Fruit fly (Drosophila melanogaster) whole organism, embryonic: ENCODE measurements around the gene CG15153.
A peak's percentile ranks its signal among the peaks of the same experiment; 100 is the strongest.

ENCODE experiments used
- Antp ChIP-seq: fragments of 200-800 bp; sonication (Bioruptor generic); optimal IDR thresholded peaks from 3 replicates; lab custom pipeline; 2016; ENCODE audit warnings: missing biosample characterization, missing genetic modification characterization
- Bgb ChIP-seq: fragments of 200-800 bp; sonication (Bioruptor generic); IDR thresholded peaks from 2 replicates; pipeline ENCODE4 v1.3.6; 2022; ENCODE audit warnings: missing biosample characterization, missing genetic modification characterization; ENCODE audit not compliant: partially characterized antibody
- Blimp-1 ChIP-seq: fragments of 200-800 bp; sonication (Bioruptor generic); optimal IDR thresholded peaks from 3 replicates; lab custom pipeline; 2018; ENCODE audit warnings: missing biosample characterization, missing genetic modification characterization, mild to moderate bottlenecking, moderate library complexity, missing genetic modification reagents
- CG10565 ChIP-seq: fragments of 200-800 bp; sonication (Bioruptor generic); optimal IDR thresholded peaks from 3 replicates; lab custom pipeline; 2016; ENCODE audit warnings: missing biosample characterization, mild to moderate bottlenecking, missing genetic modification characterization
- CG11504 ChIP-seq: fragments of 200-800 bp; sonication (Bioruptor generic); optimal IDR thresholded peaks from 3 replicates; lab custom pipeline; 2019; ENCODE audit warnings: missing biosample characterization, mild to moderate bottlenecking, missing genetic modification characterization, moderate library complexity
- CG12744 ChIP-seq: fragments of 200-800 bp; sonication (Bioruptor generic); optimal IDR thresholded peaks from 2 replicates; lab custom pipeline; 2016; ENCODE audit warnings: missing biosample characterization, missing genetic modification characterization
- CG13296 ChIP-seq: fragments of 200-800 bp; sonication (Bioruptor generic); optimal IDR thresholded peaks from 3 replicates; lab custom pipeline; 2018; ENCODE audit warnings: missing biosample characterization, mild to moderate bottlenecking, missing genetic modification characterization
- CG13424 ChIP-seq: fragments of 200-800 bp; sonication (Bioruptor generic); optimal IDR thresholded peaks from 2 replicates; lab custom pipeline; 2019; ENCODE audit warnings: missing biosample characterization, mild to moderate bottlenecking, missing genetic modification characterization, moderate library complexity
- CG15269 ChIP-seq: fragments of 200-800 bp; sonication (Bioruptor generic); optimal IDR thresholded peaks from 2 replicates; lab custom pipeline; 2018; ENCODE audit warnings: missing biosample characterization, mild to moderate bottlenecking, missing genetic modification characterization, moderate library complexity
- CG18599 ChIP-seq: fragments of 200-800 bp; sonication (Bioruptor generic); optimal IDR thresholded peaks from 3 replicates; lab custom pipeline; 2017; ENCODE audit warnings: missing biosample characterization, missing genetic modification characterization, mild to moderate bottlenecking, moderate library complexity, missing genetic modification reagents
- CG2678 ChIP-seq: fragments of 200-800 bp; sonication (Bioruptor generic); optimal IDR thresholded peaks from 3 replicates; lab custom pipeline; 2019; ENCODE audit warnings: missing biosample characterization, mild to moderate bottlenecking, missing genetic modification characterization, moderate library complexity
- CG30431 ChIP-seq: fragments of 200-800 bp; sonication (Bioruptor generic); optimal IDR thresholded peaks from 2 replicates; lab custom pipeline; 2017; ENCODE audit warnings: missing biosample characterization, missing genetic modification characterization
- CG34376 ChIP-seq: fragments of 200-800 bp; sonication (Bioruptor generic); optimal IDR thresholded peaks from 2 replicates; lab custom pipeline; 2018; ENCODE audit warnings: missing biosample characterization, mild to moderate bottlenecking, missing genetic modification characterization
- CG7271 ChIP-seq: fragments of 200-800 bp; sonication (Bioruptor generic); optimal IDR thresholded peaks from 2 replicates; lab custom pipeline; 2018; ENCODE audit warnings: missing biosample characterization, mild to moderate bottlenecking, missing genetic modification characterization, moderate library complexity
- CG7745 ChIP-seq: fragments of 200-800 bp; sonication (Bioruptor generic); optimal IDR thresholded peaks from 2 replicates; lab custom pipeline; 2018; ENCODE audit warnings: missing biosample characterization, mild to moderate bottlenecking, missing genetic modification characterization, moderate library complexity
- CG8290 ChIP-seq, 3 experiments: fragments of 200-800 bp; sonication (Bioruptor generic); optimal IDR thresholded peaks; 2 replicates each; lab custom pipeline; 2016 to 2019; ENCODE audit warnings: missing biosample characterization in 3 of 3, missing genetic modification characterization in 3 of 3, mild to moderate bottlenecking in 2 of 3, moderate library complexity in 1 of 3
- CG8478 ChIP-seq: fragments of >200 bp; optimal IDR thresholded peaks from 2 replicates; lab custom pipeline; 2018
- CG9215 ChIP-seq: fragments of 200-800 bp; sonication (Bioruptor generic); IDR thresholded peaks from 2 replicates; pipeline ENCODE4 v1.3.6; 2022; ENCODE audit warnings: missing biosample characterization, missing genetic modification characterization
- CG9817 ChIP-seq: fragments of 200-800 bp; sonication (Bioruptor generic); optimal IDR thresholded peaks from 2 replicates; lab custom pipeline; 2018; ENCODE audit warnings: missing biosample characterization, mild to moderate bottlenecking, missing genetic modification characterization, moderate library complexity
- Dek ChIP-seq: fragments of 200-800 bp; sonication (Bioruptor generic); optimal IDR thresholded peaks from 3 replicates; lab custom pipeline; 2019; ENCODE audit warnings: missing biosample characterization, mild to moderate bottlenecking, missing genetic modification characterization, moderate library complexity
- Dref ChIP-seq: fragments of 200-800 bp; sonication (Bioruptor generic); IDR thresholded peaks from 2 replicates; pipeline ENCODE4 v1.3.6; 2022; ENCODE audit warnings: missing biosample characterization, missing genetic modification characterization
- E2f1 ChIP-seq: fragments of 200-800 bp; sonication (Bioruptor generic); IDR thresholded peaks from 2 replicates; pipeline ENCODE4 v1.3.6; 2022; ENCODE audit warnings: missing biosample characterization, missing genetic modification characterization
- Hmr ChIP-seq: fragments of 200-800 bp; sonication (Bioruptor generic); optimal IDR thresholded peaks from 3 replicates; lab custom pipeline; 2017; ENCODE audit warnings: mild to moderate bottlenecking, missing biosample characterization, missing genetic modification reagents, missing genetic modification characterization
- Max ChIP-seq: fragments of 200-800 bp; sonication (Bioruptor generic); optimal IDR thresholded peaks from 2 replicates; lab custom pipeline; 2016; ENCODE audit warnings: missing biosample characterization, mild to moderate bottlenecking, missing genetic modification characterization
- Meics ChIP-seq: fragments of 200-800 bp; sonication (Bioruptor generic); optimal IDR thresholded peaks from 2 replicates; lab custom pipeline; 2017; ENCODE audit warnings: missing biosample characterization, mild to moderate bottlenecking, missing genetic modification characterization
- Poxn ChIP-seq: fragments of 200-800 bp; sonication (Bioruptor generic); IDR thresholded peaks from 2 replicates; pipeline ENCODE4 v1.3.6; 2022; ENCODE audit warnings: missing biosample characterization, missing genetic modification characterization
- Ptx1 ChIP-seq: fragments of 200-800 bp; sonication (Bioruptor generic); IDR thresholded peaks from 2 replicates; pipeline ENCODE4 v1.3.6; 2022; ENCODE audit warnings: missing biosample characterization, missing genetic modification characterization
- Spps ChIP-seq: fragments of 200-800 bp; sonication (Bioruptor generic); optimal IDR thresholded peaks from 2 replicates; lab custom pipeline; 2018; ENCODE audit warnings: missing biosample characterization, mild to moderate bottlenecking, missing genetic modification characterization
- Stat92E ChIP-seq, 3 experiments: fragments of >200 bp in 2 of 3; fragments of 200-800 bp in 1 of 3; sonication (Bioruptor generic) in 1 of 3; optimal IDR thresholded peaks; 2 replicates each; lab custom pipeline; 2017 to 2019; ENCODE audit warnings: missing biosample characterization in 3 of 3, missing genetic modification characterization in 3 of 3, mild to moderate bottlenecking in 1 of 3, moderate library complexity in 1 of 3
- az2 ChIP-seq: fragments of 200-800 bp; sonication (Bioruptor generic); optimal IDR thresholded peaks from 3 replicates; lab custom pipeline; 2016; ENCODE audit warnings: missing biosample characterization, missing genetic modification characterization
- dimm ChIP-seq: fragments of 200-800 bp; sonication (Bioruptor generic); IDR thresholded peaks from 2 replicates; pipeline ENCODE4 v1.3.6; 2022; ENCODE audit warnings: missing biosample characterization, missing genetic modification characterization
- dysf ChIP-seq: fragments of 200-800 bp; sonication (Bioruptor generic); IDR thresholded peaks from 3 replicates; pipeline ENCODE4 v1.3.6; 2022; ENCODE audit warnings: missing biosample characterization, missing genetic modification characterization
- esg ChIP-seq: fragments of 200-800 bp; sonication (Bioruptor generic); conservative IDR thresholded peaks from 2 replicates; pipeline ENCODE4 v1.3.6; 2022; ENCODE audit warnings: missing biosample characterization, missing genetic modification characterization
- exex ChIP-seq: fragments of 200-800 bp; sonication (Bioruptor generic); optimal IDR thresholded peaks from 4 replicates; lab custom pipeline; 2018; ENCODE audit warnings: missing biosample characterization, mild to moderate bottlenecking, missing genetic modification characterization, moderate library complexity
- hb ChIP-seq: fragments of 200-800 bp; sonication (Bioruptor generic); IDR thresholded peaks from 3 replicates; pipeline ENCODE4 v1.3.6; 2022; ENCODE audit warnings: missing biosample characterization, missing genetic modification characterization; ENCODE audit not compliant: partially characterized antibody
- hth ChIP-seq: fragments of >200 bp; optimal IDR thresholded peaks from 2 replicates; lab custom pipeline; 2017; ENCODE audit warnings: inconsistent platforms
- jing ChIP-seq: fragments of 200-800 bp; sonication (Bioruptor generic); optimal IDR thresholded peaks from 2 replicates; lab custom pipeline; 2018; ENCODE audit warnings: missing biosample characterization, mild to moderate bottlenecking, missing genetic modification characterization
- lab ChIP-seq: fragments of 200-800 bp; sonication (Bioruptor generic); optimal IDR thresholded peaks from 3 replicates; lab custom pipeline; 2017; ENCODE audit warnings: missing biosample characterization, missing genetic modification characterization, mild to moderate bottlenecking, moderate library complexity, missing genetic modification reagents
- lbe ChIP-seq: fragments of 200-800 bp; sonication (Bioruptor generic); optimal IDR thresholded peaks from 2 replicates; lab custom pipeline; 2016; ENCODE audit warnings: missing biosample characterization, mild to moderate bottlenecking, missing genetic modification characterization
- mirr ChIP-seq: fragments of 200-800 bp; sonication (Bioruptor generic); optimal IDR thresholded peaks from 3 replicates; lab custom pipeline; 2018; ENCODE audit warnings: missing biosample characterization, mild to moderate bottlenecking, missing genetic modification characterization
- pan ChIP-seq, 4 experiments: fragments of >200 bp in 3 of 4; fragments of 200-800 bp in 1 of 4; sonication (Bioruptor generic) in 1 of 4; optimal IDR thresholded peaks in 3 of 4; IDR thresholded peaks in 1 of 4; 2 replicates each; pipeline versions ENCODE4 v1.3.6 to Lab custom; 2017 to 2022; ENCODE audit warnings: missing biosample characterization in 2 of 4, missing genetic modification characterization in 2 of 4, mixed read lengths in 1 of 4
- repo ChIP-seq: fragments of 200-800 bp; sonication (Bioruptor generic); optimal IDR thresholded peaks from 2 replicates; lab custom pipeline; 2016; ENCODE audit warnings: missing biosample characterization, missing genetic modification characterization
- sens ChIP-seq: fragments of 200-800 bp; sonication (Bioruptor generic); peaks from one replicate; lab custom pipeline; 2016; ENCODE audit warnings: missing biosample characterization, missing genetic modification characterization
- sna ChIP-seq: fragments of 200-800 bp; sonication (Bioruptor generic); IDR thresholded peaks from 2 replicates; pipeline ENCODE4 v1.3.6; 2022; ENCODE audit warnings: missing biosample characterization, missing genetic modification characterization; ENCODE audit not compliant: partially characterized antibody
- sob ChIP-seq: fragments of 200-800 bp; sonication (Bioruptor generic); IDR thresholded peaks from 2 replicates; pipeline ENCODE4 v1.3.6; 2022; ENCODE audit warnings: missing biosample characterization, missing genetic modification characterization
- sug ChIP-seq: fragments of 200-800 bp; optimal IDR thresholded peaks from 2 replicates; lab custom pipeline; 2019; ENCODE audit warnings: missing biosample characterization, mild to moderate bottlenecking, missing genetic modification characterization, moderate library complexity
- tin ChIP-seq: fragments of 200-800 bp; sonication (Bioruptor generic); optimal IDR thresholded peaks from 3 replicates; lab custom pipeline; 2016; ENCODE audit warnings: missing biosample characterization, missing genetic modification characterization

The CG15153 gene

DNA sequence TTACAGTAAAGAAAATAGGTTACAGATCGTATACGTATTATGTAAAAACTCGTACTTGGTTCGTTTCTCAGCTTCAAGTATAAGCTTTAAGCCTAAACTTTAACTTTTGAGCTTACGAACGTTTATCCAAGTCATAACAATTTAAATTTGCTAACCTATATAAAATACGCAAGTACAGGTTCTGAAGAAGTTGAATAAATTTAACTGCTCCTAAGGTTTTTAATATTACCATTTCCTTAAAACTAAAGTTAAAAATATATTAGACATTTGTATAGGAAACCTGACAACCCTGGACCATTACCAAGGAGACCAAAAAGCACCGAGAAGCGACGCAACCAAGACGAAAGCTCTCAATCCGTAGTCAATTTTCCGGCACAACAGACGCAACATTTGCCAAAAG, 27.6 kb upstream of the CG15153 start, which contains the start of gene CG5758 (continued):
- peak; percentile 23; the same call in 1 of the 2 replicates for TF ChIP-seq sob (GFP tag; lab: Robert Waterston, UW)
- no peak for TF ChIP-seq CG13424 (tag; lab: Kevin White, UChicago)
- TF ChIP-seq pan (optimal IDR thresholded peaks at IDR 0.05; lab: Kevin White, UChicago) = no peak
- no peak for TF ChIP-seq pan (GFP tag; optimal IDR thresholded peaks at IDR 0.05 in 1 of 2, IDR thresholded peaks at IDR 0.05 in 1 of 2)
- no peak for TF ChIP-seq az2 (GFP tag; lab: Kevin White, UChicago)
- peak; percentile 49; the same call in 1 of the 2 replicates for TF ChIP-seq Bgb
- no peak for TF ChIP-seq Antp (GFP tag; lab: Kevin White, UChicago)
- TF ChIP-seq lbe (GFP tag; lab: Kevin White, UChicago) = peak; percentile 0
- no peak for TF ChIP-seq CG10565
- TF ChIP-seq Ptx1 (GFP tag; lab: Robert Waterston, UW) = no peak
- no peak for TF ChIP-seq CG7745 (tag; lab: Kevin White, UChicago)
- no peak for TF ChIP-seq Blimp-1 (GFP tag; lab: Kevin White, UChicago)
- TF ChIP-seq CG13296 = no peak
- TF ChIP-seq CG30431 (GFP tag; lab: Kevin White, UChicago) = no peak
- TF ChIP-seq tin = no peak
- no peak for TF ChIP-seq jing (GFP tag; lab: Kevin White, UChicago)
- no peak for TF ChIP-seq CG8290 (GFP tag; optimal IDR thresholded peaks at IDR 0.05; lab: Kevin White, UChicago)
- no peak for TF ChIP-seq CG8290 (tag; optimal IDR thresholded peaks at IDR 0.05; lab: Kevin White, UChicago)
- TF ChIP-seq CG12744 (GFP tag; lab: Kevin White, UChicago) = no peak
- peak; percentile 9 for TF ChIP-seq Meics (GFP tag; lab: Kevin White, UChicago)
- no peak for TF ChIP-seq E2f1
- peak; percentile 58 for TF ChIP-seq CG18599 (GFP tag; lab: Kevin White, UChicago)
- TF ChIP-seq Spps = no peak
- no peak for TF ChIP-seq sna
- TF ChIP-seq CG8478 (lab: Kevin White, UChicago) = no peak
- no peak for TF ChIP-seq Poxn
- TF ChIP-seq CG11504 = peak; percentile 59
- TF ChIP-seq dimm (GFP tag; lab: Robert Waterston, UW) = no peak
- no peak for TF ChIP-seq CG7271 (tag; lab: Kevin White, UChicago)
- peak; percentile 21 for TF ChIP-seq exex (tag; lab: Kevin White, UChicago)
- no peak for TF ChIP-seq CG9215 (GFP tag; lab: Robert Waterston, UW)
- no peak for TF ChIP-seq repo (GFP tag; lab: Kevin White, UChicago)
- TF ChIP-seq CG9817 = peak; percentile 16
- no peak for TF ChIP-seq dysf (GFP tag; lab: Robert Waterston, UW)
- peak; percentile 59 for TF ChIP-seq Hmr (GFP tag; lab: Kevin White, UChicago)
- no peak for TF ChIP-seq Dref (GFP tag; lab: Robert Waterston, UW)
- TF ChIP-seq hb (GFP tag; lab: Robert Waterston, UW) = no peak

DNA sequence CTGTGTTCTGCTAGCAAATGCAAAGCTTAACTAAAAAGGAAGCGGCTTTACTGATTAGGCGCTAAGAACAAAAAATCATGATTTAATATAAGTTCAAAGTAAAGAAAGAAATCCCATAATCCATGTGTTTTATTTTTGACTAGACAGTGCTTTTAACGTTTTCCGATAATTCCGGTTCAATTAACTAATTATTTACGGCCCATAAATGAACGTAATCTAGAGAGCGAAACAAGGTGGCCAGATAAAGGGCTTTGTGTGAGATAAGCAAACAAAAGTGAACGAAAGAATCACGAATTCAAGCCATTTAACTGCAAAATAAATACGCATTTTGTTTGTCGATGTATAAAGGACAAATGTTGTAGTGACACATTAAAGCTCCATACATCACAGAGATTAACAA, 23.0 kb upstream of the CG15153 start:
- TF ChIP-seq Stat92E (GFP tag; optimal IDR thresholded peaks at IDR 0.05; lab: Kevin White, UChicago) (no peak), hth (no peak), CG15269 (tag; lab: Kevin White, UChicago) (peak; percentile 1), CG34376 (GFP tag; lab: Kevin White, UChicago) (peak; percentile 35), Max (GFP tag; lab: Kevin White, UChicago) (no peak), Dek (tag; lab: Kevin White, UChicago) (no peak), sug (tag; lab: Kevin White, UChicago) (peak; percentile 43), sens (GFP tag; lab: Kevin White, UChicago) (peak; percentile 39), lab (GFP tag; lab: Kevin White, UChicago) (peak; percentile 2), CG2678 (tag; lab: Kevin White, UChicago) (no peak), exex (tag; lab: Kevin White, UChicago) (peak; percentile 91), mirr (peak; percentile 40), esg (GFP tag; lab: Robert Waterston, UW) (no peak)
